Fruit fly (Drosophila melanogaster): ENCODE results near the gene dl.

- TF ChIP-seq usp (GFP tag; optimal IDR thresholded peaks at IDR 0.05) (no peak), CG8478 (optimal IDR thresholded peaks at IDR 0.05) (no peak), psq (optimal IDR thresholded peaks at IDR 0.05) (no peak)
Measured at dm6 chr2L:17389104-17389503, 61.1 kb downstream of the dl start.

All from whole organism.